Worm (Caenorhabditis elegans): Measurements from ENCODE around the gene C13A10.2.

The C13A10.2 gene

ce11 chrII:1320412-1320811 lies 37.4 kb downstream of the C13A10.2 start (continued):
- TF ChIP-seq ceh-32 (tag; optimal IDR thresholded peaks at IDR 0.05; ENCODE audit: poor library complexity) (no peak), attf-4 (tag; optimal IDR thresholded peaks at IDR 0.05) (no peak), ZK337.2 (GFP tag; IDR thresholded peaks at IDR 0.05) (peak; percentile 75), fos-1 (tag; optimal IDR thresholded peaks at IDR 0.05) (no peak), tag-97 (GFP tag; IDR thresholded peaks at IDR 0.05) (0 out of 2 replicates have a peak, but pooled peaks have one; percentile 49), ctbp-1 (GFP tag; IDR thresholded peaks at IDR 0.05) (peak; percentile 88), snpc-1.2 (GFP tag; IDR thresholded peaks at IDR 0.05) (peak; percentile 80), aly-2 (tag; optimal IDR thresholded peaks at IDR 0.05) (peak; percentile 21), R02D3.7 (tag; optimal IDR thresholded peaks at IDR 0.05) (no peak), dmd-6 (GFP tag; IDR thresholded peaks at IDR 0.05) (peak; percentile 95), nhr-11 (tag; optimal IDR thresholded peaks at IDR 0.05) (peak; percentile 92), lim-7 (GFP tag; IDR thresholded peaks at IDR 0.05) (peak; percentile 71), daf-19 (GFP tag; conservative IDR thresholded peaks at IDR 0.05) (no peak), mes-2 (tag; optimal IDR thresholded peaks at IDR 0.05; ENCODE audit: poor library complexity, severe bottlenecking) (peak; percentile 98), nhr-10 (tag; optimal IDR thresholded peaks at IDR 0.05) (peak; percentile 82), rbr-2 (tag; optimal IDR thresholded peaks at IDR 0.05) (peak; percentile 96), mdt-29 (GFP tag; IDR thresholded peaks at IDR 0.05) (peak; percentile 91), F26F4.8 (GFP tag; conservative IDR thresholded peaks at IDR 0.05) (no peak), lin-38 (GFP tag; IDR thresholded peaks at IDR 0.05) (peak; percentile 94), ceh-20 (GFP tag; IDR thresholded peaks at IDR 0.05) (peak; percentile 97), F10B5.3 (tag; optimal IDR thresholded peaks at IDR 0.05) (peak; percentile 61), hlh-11 (tag; optimal IDR thresholded peaks at IDR 0.05) (peak; percentile 97), ztf-7 (tag; optimal IDR thresholded peaks at IDR 0.05) (peak; percentile 62), ama-1 (optimal IDR thresholded peaks at IDR 0.05) (peak; percentile 94), php-3 (GFP tag; IDR thresholded peaks at IDR 0.05) (peak; percentile 92), madf-9 (GFP tag; conservative IDR thresholded peaks at IDR 0.05) (peak; percentile 95), lin-13 (GFP tag; optimal IDR thresholded peaks at IDR 0.05) (peak; percentile 98), cey-2 (tag; optimal IDR thresholded peaks at IDR 0.05; ENCODE audit: borderline replicate concordance, insufficient read depth) (no peak), madf-5 (GFP tag; IDR thresholded peaks at IDR 0.05) (peak; percentile 66 to 92; a peak in 2 of 4 replicates), mdl-1 (tag; optimal IDR thresholded peaks at IDR 0.05) (peak; percentile 19 to 67), pqm-1 (tag; optimal IDR thresholded peaks at IDR 0.05) (peak; percentile 40), saeg-2 (GFP tag; IDR thresholded peaks at IDR 0.05) (peak; percentile 90), daf-8 (GFP tag; IDR thresholded peaks at IDR 0.05) (no peak), zfp-2 (tag; optimal IDR thresholded peaks at IDR 0.05) (peak; percentile 98), daf-12 (tag; optimal IDR thresholded peaks at IDR 0.05) (no peak), unc-130 (GFP tag; optimal IDR thresholded peaks at IDR 0.05) (peak; percentile 95), hmg-1.1 (GFP tag; IDR thresholded peaks at IDR 0.05) (peak; percentile 94), nhr-41 (GFP tag; IDR thresholded peaks at IDR 0.05) (0 out of 2 replicates have a peak, but pooled peaks have one; percentile 59), dve-1 (tag; optimal IDR thresholded peaks at IDR 0.05; ENCODE audit: insufficient read depth) (peak; percentile 99), ceh-82 (tag; optimal IDR thresholded peaks at IDR 0.05) (peak; percentile 42), ceh-62 (tag; optimal IDR thresholded peaks at IDR 0.05) (no peak), nhr-25 (tag; optimal IDR thresholded peaks at IDR 0.05; ENCODE audit: borderline replicate concordance, insufficient read depth) (peak; percentile 93), nhr-42 (GFP tag; IDR thresholded peaks at IDR 0.05) (peak; percentile 94), skn-1 (tag; optimal IDR thresholded peaks at IDR 0.05) (no peak), lin-1 (GFP tag; IDR thresholded peaks at IDR 0.05) (peak; percentile 86), T20F7.1 (GFP tag; optimal IDR thresholded peaks at IDR 0.05) (peak; percentile 93), jun-1 (tag; optimal IDR thresholded peaks at IDR 0.05) (peak; percentile 82), T26A8.4 (GFP tag; IDR thresholded peaks at IDR 0.05) (peak; percentile 96), ztf-11 (tag; optimal IDR thresholded peaks at IDR 0.05) (no peak), egl-43 (GFP tag; IDR thresholded peaks at IDR 0.05) (peak; percentile 92), spr-1 (tag; optimal IDR thresholded peaks at IDR 0.05) (peak; percentile 93)
